Worm (Caenorhabditis elegans) whole organism, early embryonic: ENCODE results near the gene K04C2.7.

Experiments
- aly-1 ChIP-seq: sonication (generic microtip); optimal IDR thresholded peaks from 2 replicates; lab custom pipeline; 2016; ENCODE audit warnings: missing genetic modification characterization, missing compliant biosample characterization
- ama-1 ChIP-seq: fragments of 150-350 bp; optimal IDR thresholded peaks from 2 replicates; lab custom pipeline; 2014
- ceh-13 ChIP-seq: fragments of 200-800 bp; sonication (Bioruptor generic); optimal IDR thresholded peaks from 2 replicates; lab custom pipeline; 2018; ENCODE audit warnings: mild to moderate bottlenecking, missing genetic modification characterization, missing compliant biosample characterization
- flt-1 ChIP-seq: fragments of 200-800 bp; sonication (Bioruptor generic); IDR thresholded peaks from 2 replicates; pipeline ENCODE4 v1.3.6; 2022; ENCODE audit warnings: missing genetic modification characterization, missing compliant biosample characterization
- scrt-1 ChIP-seq: fragments of 200-800 bp; sonication (Bioruptor generic); IDR thresholded peaks from 2 replicates; pipeline ENCODE4 v1.3.6; 2022; ENCODE audit warnings: missing genetic modification characterization, missing compliant biosample characterization
- tbx-37 ChIP-seq: fragments of 200-800 bp; sonication (Bioruptor generic); conservative IDR thresholded peaks from 2 replicates; pipeline ENCODE4 v1.3.6; 2022; ENCODE audit warnings: missing genetic modification reagents, missing genetic modification characterization, missing compliant biosample characterization

DNA sequence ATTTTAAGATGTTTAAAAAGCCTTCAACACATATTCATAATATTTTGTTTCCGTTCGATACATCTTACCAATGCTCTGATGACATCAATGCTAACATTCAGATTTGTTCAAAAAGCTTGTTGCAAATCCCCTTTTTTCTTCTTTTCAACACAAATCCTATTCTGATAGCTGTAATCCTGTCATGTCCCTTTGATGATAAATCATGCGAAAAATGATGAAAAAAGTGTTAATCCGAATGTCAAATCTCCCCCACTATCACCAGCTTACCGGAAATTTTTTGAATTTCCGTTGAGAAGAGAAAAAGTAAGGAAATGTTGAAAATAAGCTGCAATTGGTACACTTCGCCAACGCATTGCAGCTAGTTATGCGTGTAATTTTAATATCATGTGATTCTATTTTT lies 848 bp downstream of the K04C2.7 start:
- TF ChIP-seq flt-1 (GFP tag; lab: Robert Waterston, UW) (no peak), aly-1 (tag; lab: Kevin White, UChicago) (no peak), ama-1 (lab: Kevin White, UChicago) (no peak), scrt-1 (GFP tag; lab: Robert Waterston, UW) (no peak), tbx-37 (GFP tag; lab: Robert Waterston, UW) (no peak), ceh-13 (GFP tag; lab: Kevin White, UChicago) (no peak)
